Worm (Caenorhabditis elegans) whole organism, L1 larva: ENCODE measurements around the gene Y66D12A.3.

Experiments used
- C34B4.2 ChIP-seq: sonication (generic microtip); optimal IDR thresholded peaks from 2 replicates; lab custom pipeline; 2017; ENCODE audit warnings: mild to moderate bottlenecking, missing genetic modification characterization, missing compliant biosample characterization
- F16B12.6 ChIP-seq: fragments of 150-350 bp; optimal IDR thresholded peaks from 2 replicates; lab custom pipeline; 2014; ENCODE audit warnings: missing biosample characterization, missing genetic modification characterization
- Y116A8C.19 ChIP-seq: sonication (generic microtip); optimal IDR thresholded peaks from 2 replicates; lab custom pipeline; 2016; ENCODE audit warnings: missing compliant biosample characterization, missing genetic modification characterization, borderline replicate concordance
- aha-1 ChIP-seq: fragments of 150-350 bp; optimal IDR thresholded peaks from 2 replicates; lab custom pipeline; 2014; ENCODE audit warnings: missing biosample characterization, missing genetic modification characterization
- alr-1 ChIP-seq: fragments of 200-800 bp; sonication (Bioruptor generic); optimal IDR thresholded peaks from 2 replicates; lab custom pipeline; 2018; ENCODE audit warnings: borderline replicate concordance, mild to moderate bottlenecking, missing genetic modification characterization, missing compliant biosample characterization
- aly-2 ChIP-seq: fragments of 150-350 bp; optimal IDR thresholded peaks from 2 replicates; lab custom pipeline; 2014; ENCODE audit warnings: missing biosample characterization, missing genetic modification characterization
- ama-1 ChIP-seq: fragments of 150-350 bp; optimal IDR thresholded peaks from 2 replicates; lab custom pipeline; 2014
- blmp-1 ChIP-seq: fragments of 150-350 bp; optimal IDR thresholded peaks from 2 replicates; lab custom pipeline; 2014; ENCODE audit warnings: missing biosample characterization, missing genetic modification characterization
- ceh-63 ChIP-seq: fragments of 200-800 bp; sonication (Bioruptor generic); optimal IDR thresholded peaks from 2 replicates; lab custom pipeline; 2018; ENCODE audit warnings: mild to moderate bottlenecking, missing genetic modification characterization, missing compliant biosample characterization
- ceh-82 ChIP-seq, 3 experiments: fragments of 150-350 bp in 1 of 3; sonication (generic microtip) in 2 of 3; optimal IDR thresholded peaks; 2 replicates each; lab custom pipeline; 2014 to 2017; ENCODE audit warnings: missing biosample characterization in 3 of 3, missing genetic modification characterization in 3 of 3
- ceh-88 ChIP-seq: fragments of 200-800 bp; sonication (Bioruptor generic); IDR thresholded peaks from 2 replicates; pipeline ENCODE4 v1.3.6; 2022; ENCODE audit warnings: missing genetic modification characterization, missing compliant biosample characterization
- ceh-90 ChIP-seq: sonication (generic microtip); optimal IDR thresholded peaks from 2 replicates; lab custom pipeline; 2016; ENCODE audit warnings: missing genetic modification characterization, missing compliant biosample characterization
- dsc-1 ChIP-seq: sonication (generic microtip); optimal IDR thresholded peaks from 2 replicates; lab custom pipeline; 2016; ENCODE audit warnings: mild to moderate bottlenecking, missing genetic modification characterization, missing compliant biosample characterization
- efl-1 ChIP-seq, 4 experiments: fragments of 150-350 bp; optimal IDR thresholded peaks in 3 of 4; peaks in 1 of 4; 1 replicate in 1 of 4; 2 replicates in 3 of 4; lab custom pipeline; 2014; ENCODE audit warnings: missing biosample characterization in 2 of 4, missing genetic modification characterization in 2 of 4, missing genetic modification reagents in 2 of 4
- egl-27 ChIP-seq, 2 experiments: fragments of 150-350 bp in 1 of 2; sonication (generic microtip); optimal IDR thresholded peaks; 3 replicates each; lab custom pipeline; 2017 to 2018; ENCODE audit warnings: missing biosample characterization in 2 of 2, missing genetic modification characterization in 2 of 2, missing genetic modification reagents in 2 of 2
- elt-3 ChIP-seq, 6 experiments: fragments of 150-350 bp in 1 of 6; sonication (generic microtip); optimal IDR thresholded peaks; 2 replicates each; lab custom pipeline; 2017 to 2018; ENCODE audit warnings: missing biosample characterization in 6 of 6, missing genetic modification characterization in 6 of 6, inconsistent platforms in 1 of 6
- fkh-10 ChIP-seq: sonication (generic microtip); optimal IDR thresholded peaks from 2 replicates; lab custom pipeline; 2017; ENCODE audit warnings: missing biosample characterization, missing genetic modification reagents, missing genetic modification characterization
- fkh-8 ChIP-seq: sonication (generic microtip); optimal IDR thresholded peaks from 2 replicates; lab custom pipeline; 2016; ENCODE audit warnings: mild to moderate bottlenecking, missing genetic modification characterization, missing compliant biosample characterization
- fos-1 ChIP-seq: fragments of 150-350 bp; optimal IDR thresholded peaks from 2 replicates; lab custom pipeline; 2014; ENCODE audit warnings: missing biosample characterization, missing genetic modification characterization
- hlh-4 ChIP-seq: sonication (generic microtip); optimal IDR thresholded peaks from 2 replicates; lab custom pipeline; 2016; ENCODE audit warnings: mild to moderate bottlenecking, missing genetic modification characterization, missing compliant biosample characterization
- irx-1 ChIP-seq: sonication (generic microtip); optimal IDR thresholded peaks from 2 replicates; lab custom pipeline; 2016; ENCODE audit warnings: missing genetic modification characterization, missing compliant biosample characterization
- isw-1 ChIP-seq: fragments of 200-800 bp; sonication (Bioruptor generic); IDR thresholded peaks from 2 replicates; pipeline ENCODE4 v1.3.6; 2022; ENCODE audit warnings: missing genetic modification characterization, missing compliant biosample characterization
- jun-1 ChIP-seq: fragments of 150-350 bp; optimal IDR thresholded peaks from 2 replicates; lab custom pipeline; 2014; ENCODE audit warnings: missing biosample characterization, missing genetic modification reagents, missing genetic modification characterization
- lin-14 ChIP-seq: fragments of 200-800 bp; sonication (Bioruptor generic); optimal IDR thresholded peaks from 2 replicates; lab custom pipeline; 2018; ENCODE audit warnings: mild to moderate bottlenecking, missing genetic modification characterization, moderate library complexity, missing compliant biosample characterization
- lin-15B ChIP-seq: fragments of 150-350 bp; sonication (generic microtip); optimal IDR thresholded peaks from 3 replicates; lab custom pipeline; 2014; ENCODE audit warnings: missing biosample characterization, missing genetic modification characterization
- lin-35 ChIP-seq, 2 experiments: fragments of 150-350 bp; optimal IDR thresholded peaks; 2 replicates each; lab custom pipeline; 2014; ENCODE audit warnings: missing biosample characterization in 2 of 2, missing genetic modification characterization in 2 of 2, missing genetic modification reagents in 2 of 2
- lir-3 ChIP-seq: sonication (generic microtip); optimal IDR thresholded peaks from 2 replicates; lab custom pipeline; 2016; ENCODE audit warnings: mild to moderate bottlenecking, missing genetic modification characterization, moderate library complexity, missing compliant biosample characterization; ENCODE audit not compliant: poor library complexity
- lsy-2 ChIP-seq, 2 experiments: fragments of 150-350 bp; optimal IDR thresholded peaks; 2 replicates each; lab custom pipeline; 2014; ENCODE audit warnings: missing biosample characterization in 2 of 2, missing genetic modification characterization in 2 of 2
- mab-9 ChIP-seq: fragments of 200-800 bp; sonication (Bioruptor generic); IDR thresholded peaks from 2 replicates; pipeline ENCODE4 v1.3.6; 2022; ENCODE audit warnings: missing genetic modification reagents, missing genetic modification characterization, missing compliant biosample characterization
- mep-1 ChIP-seq: fragments of 150-350 bp; optimal IDR thresholded peaks from 2 replicates; lab custom pipeline; 2014; ENCODE audit warnings: missing biosample characterization, missing genetic modification characterization
- nhr-19 ChIP-seq: fragments of 200-800 bp; sonication (Bioruptor generic); conservative IDR thresholded peaks from 2 replicates; pipeline ENCODE4 v1.3.6; 2022; ENCODE audit warnings: missing genetic modification characterization, missing compliant biosample characterization
- nhr-20 ChIP-seq: sonication (generic microtip); optimal IDR thresholded peaks from 2 replicates; lab custom pipeline; 2016; ENCODE audit warnings: mild to moderate bottlenecking, missing genetic modification characterization, missing compliant biosample characterization
- nhr-237 ChIP-seq: fragments of 150-350 bp; optimal IDR thresholded peaks from 2 replicates; lab custom pipeline; 2014; ENCODE audit warnings: missing biosample characterization, missing genetic modification characterization
- nhr-47 ChIP-seq: sonication (generic microtip); optimal IDR thresholded peaks from 2 replicates; lab custom pipeline; 2016; ENCODE audit warnings: mild to moderate bottlenecking, missing genetic modification characterization, moderate library complexity, missing compliant biosample characterization
- nhr-71 ChIP-seq: sonication (generic microtip); optimal IDR thresholded peaks from 2 replicates; lab custom pipeline; 2016; ENCODE audit warnings: mild to moderate bottlenecking, missing genetic modification characterization, moderate library complexity, missing compliant biosample characterization
- nhr-76 ChIP-seq: sonication (generic microtip); optimal IDR thresholded peaks from 2 replicates; lab custom pipeline; 2017; ENCODE audit warnings: missing biosample characterization, missing genetic modification characterization
- nhr-77 ChIP-seq: fragments of 150-350 bp; optimal IDR thresholded peaks from 2 replicates; lab custom pipeline; 2014; ENCODE audit warnings: missing biosample characterization, missing genetic modification characterization
- nhr-90 ChIP-seq: sonication (generic microtip); optimal IDR thresholded peaks from 2 replicates; lab custom pipeline; 2016; ENCODE audit warnings: mild to moderate bottlenecking, missing genetic modification characterization, missing compliant biosample characterization; ENCODE audit not compliant: poor library complexity
- pax-3 ChIP-seq: fragments of 200-800 bp; sonication (Bioruptor generic); optimal IDR thresholded peaks from 2 replicates; lab custom pipeline; 2018; ENCODE audit warnings: mild to moderate bottlenecking, missing genetic modification characterization, moderate library complexity, missing compliant biosample characterization
- pqm-1 ChIP-seq: sonication (generic microtip); optimal IDR thresholded peaks from 3 replicates; lab custom pipeline; 2017; ENCODE audit warnings: missing biosample characterization, missing genetic modification characterization
- rnt-1 ChIP-seq: sonication (generic microtip); optimal IDR thresholded peaks from 2 replicates; lab custom pipeline; 2016; ENCODE audit warnings: mild to moderate bottlenecking, missing genetic modification characterization, moderate library complexity, missing compliant biosample characterization
- snpc-4 ChIP-seq: fragments of 150-350 bp; optimal IDR thresholded peaks from 2 replicates; lab custom pipeline; 2014; ENCODE audit warnings: missing biosample characterization, missing genetic modification characterization
- snu-23 ChIP-seq: sonication (generic microtip); optimal IDR thresholded peaks from 2 replicates; lab custom pipeline; 2016; ENCODE audit warnings: missing genetic modification characterization, missing compliant biosample characterization
- sox-4 ChIP-seq: sonication (generic microtip); optimal IDR thresholded peaks from 2 replicates; lab custom pipeline; 2016; ENCODE audit warnings: missing genetic modification characterization, missing compliant biosample characterization
- sup-37 ChIP-seq: fragments of 200-800 bp; sonication (Bioruptor generic); optimal IDR thresholded peaks from 2 replicates; lab custom pipeline; 2018; ENCODE audit warnings: mild to moderate bottlenecking, missing genetic modification characterization, missing compliant biosample characterization
- swsn-7 ChIP-seq: sonication (generic microtip); optimal IDR thresholded peaks from 2 replicates; lab custom pipeline; 2016; ENCODE audit warnings: missing genetic modification characterization, missing compliant biosample characterization
- unc-130 ChIP-seq: fragments of 150-350 bp; optimal IDR thresholded peaks from 2 replicates; lab custom pipeline; 2017; ENCODE audit warnings: missing biosample characterization, missing genetic modification characterization, inconsistent platforms
- unc-30 ChIP-seq: sonication (generic microtip); optimal IDR thresholded peaks from 2 replicates; lab custom pipeline; 2017; ENCODE audit warnings: missing biosample characterization, missing genetic modification characterization
- unc-62 ChIP-seq: fragments of 150-350 bp; optimal IDR thresholded peaks from 2 replicates; lab custom pipeline; 2014; ENCODE audit warnings: missing biosample characterization, missing genetic modification reagents, missing genetic modification characterization
- unc-86 ChIP-seq: sonication (generic microtip); optimal IDR thresholded peaks from 2 replicates; lab custom pipeline; 2016; ENCODE audit warnings: missing genetic modification characterization, missing compliant biosample characterization
- xbp-1 ChIP-seq: sonication (generic microtip); optimal IDR thresholded peaks from 2 replicates; lab custom pipeline; 2016; ENCODE audit warnings: missing genetic modification characterization, missing compliant biosample characterization
- zip-4 ChIP-seq: fragments of 200-800 bp; sonication (Bioruptor generic); optimal IDR thresholded peaks from 2 replicates; lab custom pipeline; 2018; ENCODE audit warnings: mild to moderate bottlenecking, missing genetic modification characterization, moderate library complexity, missing compliant biosample characterization
- ztf-11 ChIP-seq, 2 experiments: sonication (generic microtip); optimal IDR thresholded peaks; 2 replicates each; lab custom pipeline; 2016 to 2017; ENCODE audit warnings: missing genetic modification characterization in 2 of 2, missing biosample characterization in 1 of 2, missing compliant biosample characterization in 1 of 2

The Y66D12A.3 gene

ce11 chrIII:11556860-11557259, 32.2 kb upstream of the Y66D12A.3 start:
- no peak for TF ChIP-seq dsc-1
- no peak for TF ChIP-seq jun-1 (tag; lab: Kevin White, UChicago)
- TF ChIP-seq nhr-237 = no peak
- TF ChIP-seq fkh-8 (tag; lab: Kevin White, UChicago) = no peak
- TF ChIP-seq ama-1 (lab: Kevin White, UChicago) = no peak
- no peak for TF ChIP-seq lin-15B (tag; lab: Kevin White, UChicago)
- TF ChIP-seq unc-62 (GFP tag; lab: Kevin White, UChicago) = no peak
- no peak for TF ChIP-seq ceh-90
- peak in 3 of 6 experiments; percentile 14 to 45 (median 26) for TF ChIP-seq elt-3 (tag; optimal IDR thresholded peaks at IDR 0.05; lab: Kevin White, UChicago)
- peak; percentile 19 for TF ChIP-seq swsn-7 (tag; lab: Kevin White, UChicago)
- TF ChIP-seq snu-23 (GFP tag; lab: Kevin White, UChicago) = peak; percentile 12
- peak; percentile 17 for TF ChIP-seq nhr-71 (tag; lab: Kevin White, UChicago)
- no peak for TF ChIP-seq fkh-10
- TF ChIP-seq lin-14 (GFP tag; lab: Kevin White, UChicago) = peak; percentile 50
- no peak for TF ChIP-seq nhr-76 (tag; lab: Kevin White, UChicago)
- no peak for TF ChIP-seq unc-30
- no peak for TF ChIP-seq unc-86 (tag; lab: Kevin White, UChicago)
- TF ChIP-seq mab-9 (GFP tag; lab: Robert Waterston, UW) = no peak
- TF ChIP-seq zip-4 (GFP tag; lab: Kevin White, UChicago) = no peak
- no peak for TF ChIP-seq pqm-1
- TF ChIP-seq snpc-4 (tag; lab: Kevin White, UChicago) = no peak
- no peak for TF ChIP-seq lir-3 (tag; lab: Kevin White, UChicago)
- no peak for TF ChIP-seq sup-37 (GFP tag; lab: Kevin White, UChicago)
- TF ChIP-seq blmp-1 (tag; lab: Kevin White, UChicago) = peak; percentile 36
- TF ChIP-seq nhr-19 (GFP tag; lab: Robert Waterston, UW) = no peak
- TF ChIP-seq efl-1 (optimal IDR thresholded peaks at IDR 0.05; lab: Kevin White, UChicago) = peak; percentile 24 to 30
- peak; percentile 7 to 84 for TF ChIP-seq efl-1 (GFP tag; optimal IDR thresholded peaks at IDR 0.05 in 1 of 2; lab: Kevin White, UChicago)
- TF ChIP-seq isw-1 = no peak
- TF ChIP-seq irx-1 = no peak
- TF ChIP-seq ztf-11 (tag; optimal IDR thresholded peaks at IDR 0.05; lab: Kevin White, UChicago) = no peak
- no peak for TF ChIP-seq aly-2
- TF ChIP-seq egl-27 (tag; optimal IDR thresholded peaks at IDR 0.05; lab: Kevin White, UChicago) = no peak
- TF ChIP-seq Y116A8C.19 (tag; lab: Kevin White, UChicago) = no peak
- no peak for TF ChIP-seq sox-4 (tag; lab: Kevin White, UChicago)
- TF ChIP-seq rnt-1 (tag; lab: Kevin White, UChicago) = no peak
- TF ChIP-seq lin-35 (GFP tag; optimal IDR thresholded peaks at IDR 0.05; lab: Kevin White, UChicago) = peak in 1 of 2 experiments; percentile 31
- no peak for TF ChIP-seq mep-1 (tag; lab: Kevin White, UChicago)
- TF ChIP-seq nhr-47 (tag; lab: Kevin White, UChicago) = peak; percentile 19
- TF ChIP-seq nhr-20 (tag; lab: Kevin White, UChicago) = peak; percentile 20
- TF ChIP-seq fos-1 (tag; lab: Kevin White, UChicago) = no peak
- TF ChIP-seq nhr-90 = peak; percentile 0
- no peak for TF ChIP-seq nhr-77
- TF ChIP-seq hlh-4 (tag; lab: Kevin White, UChicago) = no peak
- peak in 1 of 2 experiments; percentile 57 for TF ChIP-seq lsy-2 (tag; optimal IDR thresholded peaks at IDR 0.05; lab: Kevin White, UChicago)
- no peak for TF ChIP-seq ceh-63 (GFP tag; lab: Kevin White, UChicago)
- TF ChIP-seq C34B4.2 = no peak
- TF ChIP-seq aha-1 = no peak
- TF ChIP-seq ceh-82 (tag; optimal IDR thresholded peaks at IDR 0.05; lab: Kevin White, UChicago) = no peak
- TF ChIP-seq alr-1 (tag; lab: Kevin White, UChicago) = no peak
- TF ChIP-seq F16B12.6 (tag; lab: Kevin White, UChicago) = no peak
- TF ChIP-seq unc-130 (tag; lab: Kevin White, UChicago) = no peak
- TF ChIP-seq ceh-88 = no peak
- TF ChIP-seq pax-3 (tag; lab: Kevin White, UChicago) = no peak
- TF ChIP-seq xbp-1 (tag; lab: Kevin White, UChicago) = no peak
